Fruit fly (Drosophila melanogaster) whole organism, embryonic: ENCODE data around the gene tipE.

ENCODE experiments used
- Adf1 ChIP-seq: fragments of 200-800 bp; sonication (Bioruptor generic); IDR thresholded peaks from 2 replicates; pipeline ENCODE4 v1.3.6; 2022; ENCODE audit warnings: missing biosample characterization, missing genetic modification characterization
- Atf-2 ChIP-seq: fragments of 200-800 bp; sonication (Bioruptor generic); optimal IDR thresholded peaks from 2 replicates; lab custom pipeline; 2016; ENCODE audit warnings: missing biosample characterization, missing genetic modification characterization
- CG1024 ChIP-seq: fragments of 200-800 bp; sonication (Bioruptor generic); IDR thresholded peaks from 2 replicates; pipeline ENCODE4 v1.3.6; 2022; ENCODE audit warnings: missing biosample characterization, missing genetic modification characterization
- CG10274 ChIP-seq: fragments of 200-800 bp; sonication (Bioruptor generic); optimal IDR thresholded peaks from 3 replicates; lab custom pipeline; 2017; ENCODE audit warnings: missing biosample characterization, mild to moderate bottlenecking, missing genetic modification characterization
- CG10431 ChIP-seq: fragments of 200-800 bp; sonication (Bioruptor generic); optimal IDR thresholded peaks from 3 replicates; lab custom pipeline; 2018; ENCODE audit warnings: missing biosample characterization, mild to moderate bottlenecking, missing genetic modification characterization
- CG11247 ChIP-seq: fragments of 200-800 bp; sonication (Bioruptor generic); IDR thresholded peaks from 2 replicates; pipeline ENCODE4 v1.3.6; 2022; ENCODE audit warnings: missing biosample characterization, missing genetic modification characterization
- CG11695 ChIP-seq: fragments of 200-800 bp; sonication (Bioruptor generic); IDR thresholded peaks from 3 replicates; pipeline ENCODE4 v1.3.6; 2022; ENCODE audit warnings: missing biosample characterization, missing genetic modification characterization
- CG12942 ChIP-seq: fragments of 200-800 bp; sonication (Bioruptor generic); optimal IDR thresholded peaks from 3 replicates; lab custom pipeline; 2016; ENCODE audit warnings: missing biosample characterization, missing genetic modification characterization
- CG15011 ChIP-seq: fragments of 200-800 bp; sonication (Bioruptor generic); optimal IDR thresholded peaks from 3 replicates; lab custom pipeline; 2018; ENCODE audit warnings: missing biosample characterization, mild to moderate bottlenecking, missing genetic modification characterization
- CG18476 ChIP-seq: fragments of 200-800 bp; sonication (Bioruptor generic); optimal IDR thresholded peaks from 2 replicates; lab custom pipeline; 2016; ENCODE audit warnings: missing biosample characterization, mild to moderate bottlenecking, missing genetic modification characterization
- CG18599 ChIP-seq: fragments of 200-800 bp; sonication (Bioruptor generic); optimal IDR thresholded peaks from 3 replicates; lab custom pipeline; 2017; ENCODE audit warnings: missing biosample characterization, missing genetic modification characterization, mild to moderate bottlenecking, moderate library complexity, missing genetic modification reagents
- CG2129 ChIP-seq: fragments of 200-800 bp; sonication (Bioruptor generic); IDR thresholded peaks from 2 replicates; pipeline ENCODE4 v1.3.6; 2022; ENCODE audit warnings: missing biosample characterization, missing genetic modification characterization; ENCODE audit not compliant: partially characterized antibody
- CG31388 ChIP-seq: fragments of 200-800 bp; sonication (Bioruptor generic); optimal IDR thresholded peaks from 2 replicates; lab custom pipeline; 2016; ENCODE audit warnings: missing biosample characterization, missing genetic modification characterization
- CG3281 ChIP-seq: fragments of 200-800 bp; sonication (Bioruptor generic); optimal IDR thresholded peaks from 3 replicates; lab custom pipeline; 2017; ENCODE audit warnings: missing biosample characterization, mild to moderate bottlenecking, missing genetic modification characterization
- CG34376 ChIP-seq: fragments of 200-800 bp; sonication (Bioruptor generic); optimal IDR thresholded peaks from 2 replicates; lab custom pipeline; 2018; ENCODE audit warnings: missing biosample characterization, mild to moderate bottlenecking, missing genetic modification characterization
- CG4328 ChIP-seq: fragments of 200-800 bp; sonication (Bioruptor generic); optimal IDR thresholded peaks from 3 replicates; lab custom pipeline; 2017; ENCODE audit warnings: missing biosample characterization, missing genetic modification reagents, missing genetic modification characterization
- CG4360 ChIP-seq: fragments of 200-800 bp; sonication (Bioruptor generic); IDR thresholded peaks from 2 replicates; pipeline ENCODE4 v1.3.6; 2022; ENCODE audit warnings: missing biosample characterization, missing genetic modification characterization
- CG4404 ChIP-seq: fragments of 200-800 bp; sonication (Bioruptor generic); IDR thresholded peaks from 2 replicates; pipeline ENCODE4 v1.3.6; 2022; ENCODE audit warnings: missing biosample characterization, missing genetic modification characterization
- CG4617 ChIP-seq: fragments of 200-800 bp; sonication (Bioruptor generic); optimal IDR thresholded peaks from 3 replicates; lab custom pipeline; 2016; ENCODE audit warnings: missing biosample characterization, missing genetic modification characterization, borderline replicate concordance
- CG8765 ChIP-seq: fragments of 200-800 bp; sonication (Bioruptor generic); IDR thresholded peaks from 2 replicates; pipeline ENCODE4 v1.3.6; 2022; ENCODE audit warnings: missing biosample characterization, missing genetic modification characterization
- Dip2 ChIP-seq: fragments of 200-800 bp; sonication (Bioruptor generic); IDR thresholded peaks from 2 replicates; pipeline ENCODE4 v1.3.6; 2022; ENCODE audit warnings: missing biosample characterization, missing genetic modification characterization
- E2f1 ChIP-seq: fragments of 200-800 bp; sonication (Bioruptor generic); IDR thresholded peaks from 2 replicates; pipeline ENCODE4 v1.3.6; 2022; ENCODE audit warnings: missing biosample characterization, missing genetic modification characterization
- HLHmδ ChIP-seq: fragments of 200-800 bp; sonication (Bioruptor generic); optimal IDR thresholded peaks from 2 replicates; lab custom pipeline; 2018; ENCODE audit warnings: missing biosample characterization, mild to moderate bottlenecking, missing genetic modification characterization, moderate library complexity
- Jarid2 ChIP-seq: fragments of 200-800 bp; sonication (Bioruptor generic); optimal IDR thresholded peaks from 3 replicates; lab custom pipeline; 2017; ENCODE audit warnings: mild to moderate bottlenecking, missing biosample characterization, missing genetic modification reagents, missing genetic modification characterization
- Max ChIP-seq: fragments of 200-800 bp; sonication (Bioruptor generic); optimal IDR thresholded peaks from 2 replicates; lab custom pipeline; 2016; ENCODE audit warnings: missing biosample characterization, mild to moderate bottlenecking, missing genetic modification characterization
- Mrtf ChIP-seq: fragments of 200-800 bp; sonication (Bioruptor generic); IDR thresholded peaks from 3 replicates; pipeline ENCODE4 v1.3.6; 2022; ENCODE audit warnings: missing biosample characterization, missing genetic modification characterization
- Neu2 ChIP-seq: fragments of 200-800 bp; sonication (Bioruptor generic); optimal IDR thresholded peaks from 3 replicates; lab custom pipeline; 2016; ENCODE audit warnings: missing biosample characterization, missing genetic modification characterization, borderline replicate concordance
- Nf-YB ChIP-seq: fragments of 200-800 bp; sonication (Bioruptor generic); optimal IDR thresholded peaks from 3 replicates; lab custom pipeline; 2019; ENCODE audit warnings: missing biosample characterization, mild to moderate bottlenecking, missing genetic modification characterization, moderate library complexity
- Sox100B ChIP-seq: fragments of 200-800 bp; sonication (Bioruptor generic); optimal IDR thresholded peaks from 3 replicates; lab custom pipeline; 2018; ENCODE audit warnings: missing biosample characterization, mild to moderate bottlenecking, missing genetic modification characterization
- bcd ChIP-seq: fragments of 200-800 bp; sonication (Bioruptor generic); optimal IDR thresholded peaks from 2 replicates; lab custom pipeline; 2017; ENCODE audit warnings: missing biosample characterization, mild to moderate bottlenecking, missing genetic modification characterization
- br ChIP-seq: fragments of >200 bp; optimal IDR thresholded peaks from 2 replicates; lab custom pipeline; 2017
- chm ChIP-seq: fragments of 200-800 bp; sonication (Bioruptor generic); IDR thresholded peaks from 2 replicates; pipeline ENCODE4 v1.3.6; 2022; ENCODE audit warnings: missing biosample characterization, missing genetic modification characterization
- corto ChIP-seq: fragments of 200-800 bp; sonication (Bioruptor generic); optimal IDR thresholded peaks from 2 replicates; lab custom pipeline; 2016; ENCODE audit warnings: missing biosample characterization, mild to moderate bottlenecking, missing genetic modification characterization, moderate library complexity
- crol ChIP-seq: fragments of 200-800 bp; sonication (Bioruptor generic); IDR thresholded peaks from 2 replicates; pipeline ENCODE4 v1.3.6; 2022; ENCODE audit warnings: missing biosample characterization, missing genetic modification characterization
- danr ChIP-seq: fragments of 200-800 bp; sonication (Bioruptor generic); IDR thresholded peaks from 2 replicates; pipeline ENCODE4 v1.3.6; 2022; ENCODE audit warnings: missing biosample characterization, missing genetic modification characterization
- dati ChIP-seq: fragments of 200-800 bp; sonication (Bioruptor generic); IDR thresholded peaks from 2 replicates; pipeline ENCODE4 v1.3.6; 2022; ENCODE audit warnings: missing biosample characterization, missing genetic modification characterization
- fd96Cb ChIP-seq: fragments of 200-800 bp; sonication (Bioruptor generic); optimal IDR thresholded peaks from 2 replicates; lab custom pipeline; 2018; ENCODE audit warnings: missing biosample characterization, mild to moderate bottlenecking, missing genetic modification characterization, moderate library complexity
- gcm ChIP-seq: fragments of 200-800 bp; sonication (Bioruptor generic); optimal IDR thresholded peaks from 2 replicates; lab custom pipeline; 2019; ENCODE audit warnings: missing biosample characterization, mild to moderate bottlenecking, missing genetic modification characterization, moderate library complexity
- ind ChIP-seq: fragments of 200-800 bp; sonication (Bioruptor generic); optimal IDR thresholded peaks from 3 replicates; lab custom pipeline; 2016; ENCODE audit warnings: missing biosample characterization, missing genetic modification characterization
- insv ChIP-seq, 2 experiments: fragments of 200-800 bp; sonication (Bioruptor generic); optimal IDR thresholded peaks; 3 replicates each; lab custom pipeline; 2016 to 2018; ENCODE audit warnings: missing biosample characterization in 2 of 2, missing genetic modification characterization in 2 of 2
- jing ChIP-seq: fragments of 200-800 bp; sonication (Bioruptor generic); optimal IDR thresholded peaks from 2 replicates; lab custom pipeline; 2018; ENCODE audit warnings: missing biosample characterization, mild to moderate bottlenecking, missing genetic modification characterization
- mld ChIP-seq: fragments of 200-800 bp; sonication (Bioruptor generic); IDR thresholded peaks from 3 replicates; pipeline ENCODE4 v1.3.6; 2022; ENCODE audit warnings: missing biosample characterization, missing genetic modification characterization; ENCODE audit not compliant: partially characterized antibody
- org-1 ChIP-seq: fragments of 200-800 bp; sonication (Bioruptor generic); optimal IDR thresholded peaks from 2 replicates; lab custom pipeline; 2017; ENCODE audit warnings: missing biosample characterization, missing genetic modification characterization
- prd ChIP-seq, 3 experiments: fragments of >200 bp in 2 of 3; fragments of 200-800 bp in 1 of 3; sonication (Bioruptor generic) in 1 of 3; optimal IDR thresholded peaks in 2 of 3; IDR thresholded peaks in 1 of 3; 2 replicates in 2 of 3; 3 replicates in 1 of 3; pipeline versions ENCODE4 v1.3.6 to Lab custom; 2017 to 2022; ENCODE audit warnings: missing biosample characterization in 1 of 3, missing genetic modification characterization in 1 of 3
- ranshi ChIP-seq: fragments of 200-800 bp; sonication (Bioruptor generic); IDR thresholded peaks from 2 replicates; pipeline ENCODE4 v1.3.6; 2022; ENCODE audit warnings: missing biosample characterization, missing genetic modification characterization
- run ChIP-seq: fragments of 200-800 bp; sonication (Bioruptor generic); optimal IDR thresholded peaks from 3 replicates; lab custom pipeline; 2018; ENCODE audit warnings: missing biosample characterization, mild to moderate bottlenecking, missing genetic modification characterization
- sisA ChIP-seq: fragments of 200-800 bp; sonication (Bioruptor generic); IDR thresholded peaks from 2 replicates; pipeline ENCODE4 v1.3.6; 2022; ENCODE audit warnings: missing biosample characterization, missing genetic modification characterization
- vfl ChIP-seq: fragments of 200-800 bp; sonication (Bioruptor generic); optimal IDR thresholded peaks from 2 replicates; lab custom pipeline; 2016; ENCODE audit warnings: missing biosample characterization, missing genetic modification characterization

Gene tipE

dm6 chr3L:4239442-4240322, 51.4 kb downstream of the tipE start, which contains the start of gene Sqor (continued):
- TF ChIP-seq gcm (GFP tag; lab: Kevin White, UChicago): peak; percentile 68
- peak; percentile 89 for TF ChIP-seq CG34376 (GFP tag; lab: Kevin White, UChicago)
- peak; percentile 23 for TF ChIP-seq Adf1 (GFP tag; lab: Robert Waterston, UW)
- TF ChIP-seq bcd (GFP tag; lab: Kevin White, UChicago): peak; percentile 90
- no peak for TF ChIP-seq br (lab: Kevin White, UChicago)
- peak; percentile 75 for TF ChIP-seq jing (GFP tag; lab: Kevin White, UChicago)
- peak; percentile 72 for TF ChIP-seq CG4328 (GFP tag; lab: Kevin White, UChicago)
- peak; percentile 55; the same call in 1 of the 2 replicates for TF ChIP-seq chm (GFP tag; lab: Robert Waterston, UW)
- peak; percentile 88 for TF ChIP-seq CG18599
- peak; percentile 76 for TF ChIP-seq E2f1
- peak; percentile 73 for TF ChIP-seq fd96Cb (tag; lab: Kevin White, UChicago)
- 0 out of 2 replicates have a peak, but pooled peaks have one; percentile 1 for TF ChIP-seq dati (GFP tag; lab: Robert Waterston, UW)
- TF ChIP-seq sisA (GFP tag; lab: Robert Waterston, UW): peak; percentile 69
- no peak for TF ChIP-seq Sox100B (GFP tag; lab: Kevin White, UChicago)
- TF ChIP-seq CG3281: peak; percentile 93
- peak; percentile 83 for TF ChIP-seq vfl (GFP tag; lab: Kevin White, UChicago)
- TF ChIP-seq HLHmδ (GFP tag; lab: Kevin White, UChicago): no peak
- TF ChIP-seq Dip2 (GFP tag; lab: Robert Waterston, UW): peak; percentile 35; the same call in 1 of the 2 replicates
- TF ChIP-seq CG11247 (GFP tag; lab: Robert Waterston, UW): peak; percentile 74
- TF ChIP-seq CG31388 (GFP tag; lab: Kevin White, UChicago): peak; percentile 10
- TF ChIP-seq CG2129: no peak
- TF ChIP-seq ranshi: peak; percentile 59
- peak; percentile 60; the same call in 1 of the 2 replicates for TF ChIP-seq CG8765
- TF ChIP-seq Atf-2 (GFP tag; lab: Kevin White, UChicago): peak; percentile 82
- TF ChIP-seq CG12942: peak; percentile 49
- TF ChIP-seq CG15011 (GFP tag; lab: Kevin White, UChicago): peak; percentile 85
- peak; percentile 66 for TF ChIP-seq CG18476 (GFP tag; lab: Kevin White, UChicago)
- TF ChIP-seq ind (GFP tag; lab: Kevin White, UChicago): peak; percentile 79
- TF ChIP-seq CG4360 (GFP tag; lab: Robert Waterston, UW): peak; percentile 41; the same call in 1 of the 2 replicates
- TF ChIP-seq crol (GFP tag; lab: Robert Waterston, UW): no peak
- TF ChIP-seq Neu2 (GFP tag; lab: Kevin White, UChicago): peak; percentile 43
- peak; percentile 83 for TF ChIP-seq corto (GFP tag; lab: Kevin White, UChicago)
- TF ChIP-seq CG1024: peak; percentile 59
- no peak for TF ChIP-seq mld (GFP tag; lab: Robert Waterston, UW)
- TF ChIP-seq Mrtf (GFP tag; lab: Robert Waterston, UW): peak; percentile 74
- peak; percentile 4 for TF ChIP-seq CG4617 (GFP tag; lab: Kevin White, UChicago)
- TF ChIP-seq CG10274 (GFP tag; lab: Kevin White, UChicago): peak; percentile 77
- TF ChIP-seq Jarid2 (GFP tag; lab: Kevin White, UChicago): peak; percentile 54
- TF ChIP-seq CG4404: peak; percentile 46
- TF ChIP-seq run: peak; percentile 79
- peak; percentile 68 for TF ChIP-seq Nf-YB (GFP tag; lab: Kevin White, UChicago)
- TF ChIP-seq org-1 (GFP tag; lab: Kevin White, UChicago): peak; percentile 85
- TF ChIP-seq Max (GFP tag; lab: Kevin White, UChicago): peak; percentile 61
- no peak for TF ChIP-seq CG10431
- peak; percentile 72 for TF ChIP-seq danr
- peak in 1 of 2 experiments; percentile 21 for TF ChIP-seq insv (GFP tag; optimal IDR thresholded peaks at IDR 0.05; lab: Kevin White, UChicago)
- TF ChIP-seq prd (optimal IDR thresholded peaks at IDR 0.05; lab: Kevin White, UChicago): no peak
- TF ChIP-seq prd (GFP tag; IDR thresholded peaks at IDR 0.05; lab: Robert Waterston, UW): peak; percentile 73
- TF ChIP-seq CG11695 (GFP tag; lab: Robert Waterston, UW): peak; percentile 85
